Worm (Caenorhabditis elegans) whole organism, late embryonic: ENCODE data around the gene C05A2.4.

Experiments used
- F13H6.1 ChIP-seq: sonication (generic microtip); optimal IDR thresholded peaks from 2 replicates; lab custom pipeline; 2016; ENCODE audit warnings: missing genetic modification characterization, missing compliant biosample characterization
- K02D7.2 ChIP-seq: sonication (generic microtip); optimal IDR thresholded peaks from 2 replicates; lab custom pipeline; 2017; ENCODE audit warnings: mild to moderate bottlenecking, missing genetic modification characterization, missing compliant biosample characterization
- K09A11.1 ChIP-seq: sonication (generic microtip); optimal IDR thresholded peaks from 2 replicates; lab custom pipeline; 2017; ENCODE audit warnings: antibody characterized with exemption, mild to moderate bottlenecking, missing genetic modification characterization, missing compliant biosample characterization; ENCODE audit not compliant: insufficient read depth
- Y22D7AL.16 ChIP-seq: sonication (generic microtip); optimal IDR thresholded peaks from 2 replicates; lab custom pipeline; 2016; ENCODE audit warnings: missing genetic modification characterization, missing compliant biosample characterization
- ama-1 ChIP-seq: fragments of 150-350 bp; optimal IDR thresholded peaks from 2 replicates; lab custom pipeline; 2014
- ceh-14 ChIP-seq: sonication (generic microtip); optimal IDR thresholded peaks from 2 replicates; lab custom pipeline; 2016; ENCODE audit warnings: missing genotype, missing genetic modification characterization, missing compliant biosample characterization
- ceh-19 ChIP-seq: fragments of 200-800 bp; sonication (Bioruptor generic); optimal IDR thresholded peaks from 2 replicates; lab custom pipeline; 2018; ENCODE audit warnings: mild to moderate bottlenecking, missing genetic modification characterization, missing compliant biosample characterization
- ceh-2 ChIP-seq: sonication (generic microtip); optimal IDR thresholded peaks from 2 replicates; lab custom pipeline; 2016; ENCODE audit warnings: missing genotype, missing genetic modification characterization, missing compliant biosample characterization
- ceh-22 ChIP-seq: sonication (generic microtip); optimal IDR thresholded peaks from 2 replicates; lab custom pipeline; 2017; ENCODE audit warnings: missing biosample characterization, missing genetic modification characterization
- ceh-31 ChIP-seq: sonication (generic microtip); optimal IDR thresholded peaks from 2 replicates; lab custom pipeline; 2016; ENCODE audit warnings: missing genetic modification characterization, missing compliant biosample characterization
- ceh-34 ChIP-seq: sonication (generic microtip); optimal IDR thresholded peaks from 2 replicates; lab custom pipeline; 2016; ENCODE audit warnings: mild to moderate bottlenecking, missing genetic modification characterization, missing compliant biosample characterization
- ceh-45 ChIP-seq: fragments of 200-800 bp; sonication (Bioruptor generic); IDR thresholded peaks from 2 replicates; pipeline ENCODE4 v1.3.6; 2022; ENCODE audit warnings: missing genetic modification reagents, missing genetic modification characterization, missing compliant biosample characterization
- che-1 ChIP-seq: sonication (generic microtip); optimal IDR thresholded peaks from 2 replicates; lab custom pipeline; 2016; ENCODE audit warnings: mild to moderate bottlenecking, missing genetic modification characterization, missing compliant biosample characterization
- elt-4 ChIP-seq: sonication (generic microtip); optimal IDR thresholded peaks from 2 replicates; lab custom pipeline; 2016; ENCODE audit warnings: missing genetic modification characterization, missing compliant biosample characterization
- fax-1 ChIP-seq: sonication (generic microtip); optimal IDR thresholded peaks from 2 replicates; lab custom pipeline; 2016; ENCODE audit warnings: missing genotype, missing genetic modification characterization, missing compliant biosample characterization
- hlh-13 ChIP-seq: fragments of 200-800 bp; sonication (Bioruptor generic); optimal IDR thresholded peaks from 2 replicates; lab custom pipeline; 2018; ENCODE audit warnings: mild to moderate bottlenecking, missing genetic modification characterization, missing compliant biosample characterization
- hlh-15 ChIP-seq: sonication (generic microtip); optimal IDR thresholded peaks from 2 replicates; lab custom pipeline; 2016; ENCODE audit warnings: missing genetic modification characterization, missing compliant biosample characterization
- hlh-30 ChIP-seq: sonication (generic microtip); optimal IDR thresholded peaks from 2 replicates; lab custom pipeline; 2017; ENCODE audit warnings: antibody characterized with exemption, missing genetic modification characterization, missing compliant biosample characterization; ENCODE audit not compliant: insufficient read depth
- hlh-6 ChIP-seq: sonication (generic microtip); optimal IDR thresholded peaks from 2 replicates; lab custom pipeline; 2016; ENCODE audit warnings: missing genotype, missing genetic modification characterization, missing compliant biosample characterization
- lin-11 ChIP-seq: fragments of 200-800 bp; sonication (Bioruptor generic); optimal IDR thresholded peaks from 2 replicates; lab custom pipeline; 2018; ENCODE audit warnings: mild to moderate bottlenecking, missing genetic modification characterization, missing compliant biosample characterization
- madf-2 ChIP-seq: sonication (generic microtip); optimal IDR thresholded peaks from 2 replicates; lab custom pipeline; 2017; ENCODE audit warnings: missing genetic modification characterization, missing compliant biosample characterization
- nhr-11 ChIP-seq: fragments of 150-350 bp; optimal IDR thresholded peaks from 2 replicates; lab custom pipeline; 2014; ENCODE audit warnings: missing biosample characterization, missing genetic modification characterization
- npax-4 ChIP-seq: sonication (generic microtip); optimal IDR thresholded peaks from 2 replicates; lab custom pipeline; 2016; ENCODE audit warnings: missing genetic modification characterization, missing compliant biosample characterization
- odd-2 ChIP-seq: sonication (generic microtip); optimal IDR thresholded peaks from 2 replicates; lab custom pipeline; 2017; ENCODE audit warnings: antibody characterized with exemption, mild to moderate bottlenecking, missing genetic modification characterization, missing compliant biosample characterization
- pat-9 ChIP-seq: fragments of 200-800 bp; sonication (Bioruptor generic); optimal IDR thresholded peaks from 2 replicates; lab custom pipeline; 2018; ENCODE audit warnings: mild to moderate bottlenecking, missing genetic modification characterization, moderate library complexity, missing compliant biosample characterization
- pha-4 ChIP-seq: fragments of 150-350 bp; optimal IDR thresholded peaks from 2 replicates; lab custom pipeline; 2018; ENCODE audit warnings: missing biosample characterization, missing genetic modification reagents, missing genetic modification characterization
- ref-2 ChIP-seq: sonication (generic microtip); optimal IDR thresholded peaks from 2 replicates; lab custom pipeline; 2016; ENCODE audit warnings: missing genetic modification characterization, missing compliant biosample characterization
- sdc-2 ChIP-seq: sonication (generic microtip); optimal IDR thresholded peaks from 2 replicates; lab custom pipeline; 2016; ENCODE audit warnings: missing genotype, missing genetic modification characterization, missing compliant biosample characterization
- sox-4 ChIP-seq: sonication (generic microtip); optimal IDR thresholded peaks from 2 replicates; lab custom pipeline; 2017; ENCODE audit warnings: mild to moderate bottlenecking, missing genetic modification characterization, inconsistent platforms, missing compliant biosample characterization
- tbx-2 ChIP-seq: sonication (generic microtip); optimal IDR thresholded peaks from 2 replicates; lab custom pipeline; 2016; ENCODE audit warnings: missing genetic modification characterization, missing compliant biosample characterization
- ttx-3 ChIP-seq: sonication (generic microtip); optimal IDR thresholded peaks from 2 replicates; lab custom pipeline; 2016; ENCODE audit warnings: missing genetic modification reagents, missing genetic modification characterization, missing compliant biosample characterization
- unc-42 ChIP-seq: sonication (generic microtip); optimal IDR thresholded peaks from 2 replicates; lab custom pipeline; 2016; ENCODE audit warnings: missing genotype, missing genetic modification characterization, missing compliant biosample characterization
- unc-86 ChIP-seq: sonication (generic microtip); optimal IDR thresholded peaks from 2 replicates; lab custom pipeline; 2016; ENCODE audit warnings: missing genetic modification characterization, missing compliant biosample characterization
- ztf-16 ChIP-seq: sonication (generic microtip); optimal IDR thresholded peaks from 2 replicates; lab custom pipeline; 2017; ENCODE audit warnings: missing genetic modification characterization, missing compliant biosample characterization

C05A2.4 gene

ce11 chrV:10720876-10721275 is 25.6 kb downstream of the C05A2.4 start:
- TF ChIP-seq hlh-13 (GFP tag; lab: Kevin White, UChicago) (no peak), fax-1 (tag; lab: Kevin White, UChicago) (no peak), pha-4 (tag; lab: Kevin White, UChicago) (no peak), nhr-11 (tag; lab: Kevin White, UChicago) (no peak), unc-42 (no peak), ttx-3 (tag; lab: Kevin White, UChicago) (no peak), elt-4 (tag; lab: Kevin White, UChicago) (no peak), ref-2 (tag; lab: Kevin White, UChicago) (no peak), ceh-22 (tag; lab: Kevin White, UChicago) (no peak), ceh-2 (no peak), K02D7.2 (tag; lab: Kevin White, UChicago) (no peak)

DNA sequence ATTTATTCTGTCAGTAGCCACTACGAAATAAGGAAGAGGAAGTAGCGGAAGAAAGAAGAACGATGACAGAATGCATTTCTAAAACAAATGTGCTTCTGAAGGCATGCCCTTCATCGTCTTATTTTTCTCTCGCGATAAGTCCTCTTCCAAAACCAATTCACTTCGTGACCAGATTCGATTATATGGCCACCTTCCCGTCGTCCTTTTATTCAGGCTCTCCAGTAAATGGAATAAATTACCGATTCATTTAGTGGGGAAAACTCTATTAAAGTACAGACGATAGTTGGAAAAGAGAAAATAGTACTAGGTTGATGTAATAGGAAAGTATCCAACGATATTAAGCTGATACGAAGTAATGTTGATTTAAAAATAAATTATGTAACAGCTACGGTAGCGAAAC is 26.0 kb downstream of the C05A2.4 start:
- TF ChIP-seq npax-4 (tag; lab: Kevin White, UChicago) (no peak), ceh-31 (tag; lab: Kevin White, UChicago) (peak; percentile 2), unc-42 (peak; percentile 99)

- TF ChIP-seq F13H6.1 (tag; lab: Kevin White, UChicago), result no peak
- TF ChIP-seq ama-1 (lab: Kevin White, UChicago), result no peak
- TF ChIP-seq Y22D7AL.16, result no peak
- TF ChIP-seq tbx-2 (tag; lab: Kevin White, UChicago), result no peak
- TF ChIP-seq madf-2 (tag; lab: Kevin White, UChicago), result no peak
- no peak for TF ChIP-seq sox-4 (tag; lab: Kevin White, UChicago)
- TF ChIP-seq odd-2 (tag; lab: Kevin White, UChicago), result no peak
- TF ChIP-seq ceh-34, result no peak
- no peak for TF ChIP-seq sdc-2 (tag; lab: Kevin White, UChicago)
- TF ChIP-seq ceh-19 (GFP tag; lab: Kevin White, UChicago), result no peak
- no peak for TF ChIP-seq lin-11 (tag; lab: Kevin White, UChicago)
- no peak for TF ChIP-seq unc-86 (tag; lab: Kevin White, UChicago)
- no peak for TF ChIP-seq che-1 (tag; lab: Kevin White, UChicago)
- no peak for TF ChIP-seq ceh-31 (tag; lab: Kevin White, UChicago)
- TF ChIP-seq ztf-16, result no peak
- TF ChIP-seq ceh-45 (GFP tag; lab: Robert Waterston, UW), result no peak
These were observed 26.7 kb downstream of the C05A2.4 start for ce11 chrV:10721912-10722426.

ce11 chrV:10722595-10722994 is 27.3 kb downstream of the C05A2.4 start:
- TF ChIP-seq hlh-30 (tag; lab: Kevin White, UChicago) (peak; percentile 42), ceh-14 (tag; lab: Kevin White, UChicago) (no peak)

ce11 chrV:10723181-10723580 is 27.9 kb downstream of the C05A2.4 start:
- TF ChIP-seq pat-9 (tag; lab: Kevin White, UChicago) (no peak), ceh-34 (no peak), K09A11.1 (tag; lab: Kevin White, UChicago) (no peak), hlh-15 (tag; lab: Kevin White, UChicago) (no peak), ceh-19 (GFP tag; lab: Kevin White, UChicago) (no peak), F13H6.1 (tag; lab: Kevin White, UChicago) (no peak), hlh-30 (tag; lab: Kevin White, UChicago) (peak; percentile 59), ceh-31 (tag; lab: Kevin White, UChicago) (no peak), hlh-6 (no peak)
